Fruit fly (Drosophila melanogaster) S2 (cell line): ENCODE measurements around the gene twin.

Source experiments
- CG8478 ChIP-seq: fragments of >200 bp; optimal IDR thresholded peaks from 2 replicates; lab custom pipeline; 2018
- CTCF ChIP-seq, 2 experiments: fragments of >200 bp; optimal IDR thresholded peaks; 2 replicates each; lab custom pipeline; 2018

DNA sequence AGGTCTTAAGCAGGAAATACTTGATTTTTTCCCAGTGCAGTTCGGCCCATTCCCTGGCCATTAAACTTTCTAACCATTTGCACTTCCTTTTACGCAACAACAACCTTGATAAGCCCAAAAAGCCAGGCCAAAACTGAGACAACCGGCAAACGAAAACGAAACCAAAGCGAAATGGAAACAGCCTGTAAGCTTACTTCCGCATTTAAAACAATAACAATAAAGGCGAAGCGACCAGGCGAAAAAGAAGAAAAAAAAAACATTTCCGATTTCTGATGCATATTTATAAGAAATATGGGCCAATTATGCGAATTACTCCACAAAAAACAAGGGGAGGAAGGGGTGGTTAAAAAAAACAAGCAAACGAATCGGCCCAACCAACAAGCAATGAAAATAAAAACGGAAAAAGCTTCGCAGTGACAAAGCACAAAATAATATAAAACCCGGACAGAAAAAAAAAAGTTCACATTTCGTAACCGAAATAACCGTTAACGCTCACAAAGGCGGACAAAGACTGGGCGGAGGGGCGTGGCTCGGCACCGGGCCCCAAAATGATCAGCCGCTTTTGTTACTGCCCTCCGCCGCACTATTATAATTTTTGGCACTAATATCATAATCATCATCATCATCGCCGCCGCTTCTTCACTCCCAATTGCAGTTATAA is 16.4 kb downstream of the twin start:
- TF ChIP-seq CG8478 (lab: Kevin White, UChicago), result no peak
- TF ChIP-seq CTCF (optimal IDR thresholded peaks at IDR 0.05; lab: Kevin White, UChicago), result no peak
